Fruit fly (Drosophila melanogaster): Measurements from ENCODE around the gene CG2901.

dm6 chrX:3868456-3869023, 40.5 kb downstream of the CG2901 start, which contains the start of gene CG2930:
- TF ChIP-seq OdsH (GFP tag; optimal IDR thresholded peaks at IDR 0.05) = peak; percentile 93
- TF ChIP-seq Dfd (GFP tag; optimal IDR thresholded peaks at IDR 0.05) = no peak
- peak; percentile 76 for TF ChIP-seq woc (GFP tag; optimal IDR thresholded peaks at IDR 0.05)

All from whole organism, wandering third instar larva.